Worm (Caenorhabditis elegans) whole organism, midembryonic: Measurements from ENCODE around the gene F13B12.1.

ENCODE experiments used
- T22C8.4 ChIP-seq: fragments of 200-800 bp; sonication (Bioruptor generic); IDR thresholded peaks from 2 replicates; pipeline ENCODE4 v1.3.6; 2022; ENCODE audit warnings: missing genetic modification characterization, missing compliant biosample characterization
- cog-1 ChIP-seq: sonication (generic microtip); optimal IDR thresholded peaks from 2 replicates; lab custom pipeline; 2016; ENCODE audit warnings: missing genetic modification characterization, missing compliant biosample characterization
- flt-1 ChIP-seq: fragments of 200-800 bp; sonication (Bioruptor generic); IDR thresholded peaks from 2 replicates; pipeline ENCODE4 v1.3.6; 2022; ENCODE audit warnings: missing genetic modification characterization, missing compliant biosample characterization
- klf-2 ChIP-seq: fragments of 200-800 bp; sonication (Bioruptor generic); conservative IDR thresholded peaks from 2 replicates; pipeline ENCODE4 v1.3.6; 2022; ENCODE audit warnings: missing genetic modification reagents, missing genetic modification characterization, missing compliant biosample characterization
- med-1 ChIP-seq: sonication (generic microtip); optimal IDR thresholded peaks from 2 replicates; lab custom pipeline; 2017; ENCODE audit warnings: missing genetic modification characterization, mild to moderate bottlenecking, missing compliant biosample characterization, antibody characterized with exemption, missing genetic modification reagents; ENCODE audit not compliant: insufficient read depth
- ref-1 ChIP-seq: fragments of 200-800 bp; sonication (Bioruptor generic); conservative IDR thresholded peaks from 2 replicates; pipeline ENCODE4 v1.3.6; 2022; ENCODE audit warnings: missing genetic modification reagents, missing genetic modification characterization, missing compliant biosample characterization
- tab-1 ChIP-seq: fragments of 200-800 bp; sonication (Bioruptor generic); IDR thresholded peaks from 2 replicates; pipeline ENCODE4 v1.3.6; 2022; ENCODE audit warnings: missing genetic modification characterization, missing compliant biosample characterization
- ztf-23 ChIP-seq: fragments of 200-800 bp; sonication (Bioruptor generic); IDR thresholded peaks from 2 replicates; pipeline ENCODE4 v1.3.6; 2022; ENCODE audit warnings: missing genetic modification reagents, missing genetic modification characterization, missing compliant biosample characterization
- ztf-29 ChIP-seq: fragments of 200-800 bp; sonication (Bioruptor generic); IDR thresholded peaks from 2 replicates; pipeline ENCODE4 v1.3.6; 2022; ENCODE audit warnings: missing genetic modification reagents, missing genetic modification characterization, missing compliant biosample characterization

F13B12.1 gene

ce11 chrIV:10430507-10430906 lies 6.1 kb upstream of the F13B12.1 start:
- TF ChIP-seq T22C8.4 (GFP tag; lab: Robert Waterston, UW) (no peak), cog-1 (tag; lab: Kevin White, UChicago) (no peak), klf-2 (GFP tag; lab: Robert Waterston, UW) (no peak), ztf-29 (no peak), med-1 (GFP tag; lab: Kevin White, UChicago) (no peak), tab-1 (GFP tag; lab: Robert Waterston, UW) (no peak), ztf-23 (no peak), ref-1 (GFP tag; lab: Robert Waterston, UW) (no peak), flt-1 (GFP tag; lab: Robert Waterston, UW) (no peak)

- TF ChIP-seq ref-1 (GFP tag; lab: Robert Waterston, UW) (no peak), tab-1 (GFP tag; lab: Robert Waterston, UW) (no peak), T22C8.4 (GFP tag; lab: Robert Waterston, UW) (no peak), ztf-23 (no peak), cog-1 (tag; lab: Kevin White, UChicago) (no peak), med-1 (GFP tag; lab: Kevin White, UChicago) (no peak), klf-2 (GFP tag; lab: Robert Waterston, UW) (no peak), ztf-29 (no peak), flt-1 (GFP tag; lab: Robert Waterston, UW) (no peak)
These were observed 4.7 kb upstream of the F13B12.1 start, which contains the start of gene F13B12.2 for ce11 chrIV:10429129-10429528. Gene F13B12.2, minus strand, starts transcription at chrIV:10429130.

DNA sequence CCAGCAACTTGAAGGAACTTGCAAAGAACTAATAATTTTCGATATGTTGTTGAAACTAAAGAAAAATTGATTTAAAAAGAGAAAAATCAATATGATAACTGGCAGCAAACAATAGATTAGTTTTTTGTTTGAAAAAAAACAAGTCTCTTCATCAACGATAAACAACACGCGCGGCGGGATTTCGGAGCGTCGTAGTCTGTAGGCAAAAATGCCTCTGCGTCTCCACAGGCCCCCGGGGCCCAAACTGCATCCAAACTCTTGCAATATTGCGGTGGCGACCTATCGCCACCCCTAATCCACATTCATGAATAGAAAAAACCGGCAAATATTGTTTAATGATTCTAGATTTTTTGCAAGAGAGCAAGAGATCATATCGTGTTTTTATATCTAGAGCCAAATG lies 694 bp upstream of the F13B12.1 start:
- TF ChIP-seq flt-1 (GFP tag; lab: Robert Waterston, UW) (no peak), tab-1 (GFP tag; lab: Robert Waterston, UW) (no peak), ref-1 (GFP tag; lab: Robert Waterston, UW) (no peak), ztf-23 (no peak), med-1 (GFP tag; lab: Kevin White, UChicago) (no peak), T22C8.4 (GFP tag; lab: Robert Waterston, UW) (no peak), cog-1 (tag; lab: Kevin White, UChicago) (no peak), ztf-29 (no peak), klf-2 (GFP tag; lab: Robert Waterston, UW) (no peak)

DNA sequence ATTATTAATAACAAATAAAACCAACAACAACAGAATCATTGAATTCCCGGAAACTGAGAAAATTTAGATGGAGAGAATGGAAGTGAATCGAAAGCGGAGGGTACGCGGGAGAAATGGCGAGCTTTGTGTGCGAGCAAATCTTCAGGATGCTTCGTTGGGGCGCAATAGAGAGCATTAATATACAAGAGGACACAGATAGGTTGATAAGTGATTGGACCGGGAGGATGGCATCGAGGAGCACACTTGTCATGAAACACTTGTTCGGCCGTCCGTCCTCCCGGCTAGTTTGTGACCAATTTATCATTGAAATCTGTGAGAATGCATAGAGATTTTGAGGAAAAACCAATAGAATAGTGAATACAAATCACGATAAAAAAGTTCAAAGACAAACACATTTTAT lies 2.2 kb downstream of the F13B12.1 start:
- TF ChIP-seq ztf-23: no peak
- TF ChIP-seq med-1 (GFP tag; lab: Kevin White, UChicago): no peak
- TF ChIP-seq tab-1 (GFP tag; lab: Robert Waterston, UW): no peak

DNA sequence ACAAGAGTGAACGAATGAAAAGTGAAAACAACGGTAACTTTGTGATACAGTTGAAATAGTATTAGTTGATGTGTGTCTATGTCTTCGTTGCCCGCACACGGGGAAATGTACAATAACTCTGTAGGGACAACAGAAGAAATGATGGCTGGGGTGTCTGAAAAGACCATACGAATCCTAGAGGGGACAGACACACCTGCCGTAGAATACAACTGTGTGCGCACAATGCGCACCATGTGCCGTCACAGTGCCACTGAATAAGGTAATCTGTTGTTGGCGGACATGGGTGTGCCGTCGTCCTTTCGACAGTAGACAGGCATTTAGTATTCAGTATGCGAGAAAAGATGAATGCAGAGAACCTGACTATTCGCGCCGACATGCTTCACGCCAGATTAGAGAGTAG lies 3.2 kb downstream of the F13B12.1 start:
- TF ChIP-seq ztf-23: no peak
- TF ChIP-seq flt-1 (GFP tag; lab: Robert Waterston, UW): no peak
- TF ChIP-seq ref-1 (GFP tag; lab: Robert Waterston, UW): no peak

- no peak for TF ChIP-seq med-1 (GFP tag; lab: Kevin White, UChicago)
- no peak for TF ChIP-seq ref-1 (GFP tag; lab: Robert Waterston, UW)
- no peak for TF ChIP-seq tab-1 (GFP tag; lab: Robert Waterston, UW)
- no peak for TF ChIP-seq flt-1 (GFP tag; lab: Robert Waterston, UW)
- no peak for TF ChIP-seq T22C8.4 (GFP tag; lab: Robert Waterston, UW)
- no peak for TF ChIP-seq ztf-23
- no peak for TF ChIP-seq klf-2 (GFP tag; lab: Robert Waterston, UW)
- TF ChIP-seq cog-1 (tag; lab: Kevin White, UChicago): no peak
- TF ChIP-seq ztf-29: no peak
These were observed 4.0 kb downstream of the F13B12.1 start for ce11 chrIV:10420440-10420839.

DNA sequence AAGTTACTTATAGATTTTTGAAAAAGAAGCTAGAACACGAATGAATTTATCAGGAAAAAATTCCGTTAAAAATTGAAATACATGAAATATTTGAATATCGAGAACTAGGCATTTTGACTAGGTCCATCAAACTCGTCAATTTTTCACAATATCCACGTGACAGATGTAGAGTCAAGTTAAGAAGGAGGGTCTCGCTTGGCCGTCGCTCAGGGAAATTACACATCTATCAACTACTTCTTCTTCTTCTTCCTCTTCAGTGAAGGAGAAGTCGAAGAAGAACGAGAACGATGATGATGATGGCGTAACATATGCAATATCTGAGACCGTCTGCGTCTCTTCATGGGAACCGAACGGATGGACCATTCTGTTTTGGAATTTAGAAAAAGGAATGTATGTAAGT lies 4.5 kb downstream of the F13B12.1 start:
- no peak for TF ChIP-seq flt-1 (GFP tag; lab: Robert Waterston, UW)
- TF ChIP-seq cog-1 (tag; lab: Kevin White, UChicago): no peak
- TF ChIP-seq klf-2 (GFP tag; lab: Robert Waterston, UW): no peak
- no peak for TF ChIP-seq tab-1 (GFP tag; lab: Robert Waterston, UW)
- TF ChIP-seq T22C8.4 (GFP tag; lab: Robert Waterston, UW): no peak
- TF ChIP-seq med-1 (GFP tag; lab: Kevin White, UChicago): no peak
- no peak for TF ChIP-seq ztf-23
- no peak for TF ChIP-seq ztf-29
- no peak for TF ChIP-seq ref-1 (GFP tag; lab: Robert Waterston, UW)

DNA sequence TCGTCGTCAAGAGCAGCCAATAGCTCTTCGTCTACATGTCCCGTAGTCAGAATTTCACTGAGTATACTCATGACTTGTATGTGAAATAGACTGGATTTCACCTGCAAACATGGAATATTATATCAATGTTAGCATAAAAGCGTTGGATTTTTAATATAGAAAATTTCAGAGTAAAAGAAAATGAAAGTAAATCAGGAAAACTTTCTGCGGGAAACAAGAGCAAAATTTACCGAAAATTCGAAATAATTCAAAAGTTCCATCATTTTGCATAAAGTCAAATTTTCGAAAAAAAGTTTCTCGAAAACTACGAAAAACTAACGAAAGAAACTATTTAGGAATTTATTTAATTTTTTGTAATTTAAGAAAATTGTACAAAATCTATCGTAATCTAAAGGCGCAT lies 6.7 kb downstream of the F13B12.1 start, which contains the start of gene F13B12.6:
Gene F13B12.6 (minus strand): TSS at position 101 of the 400 bp plus-strand sequence.
- TF ChIP-seq ztf-29 (no peak), cog-1 (tag; lab: Kevin White, UChicago) (no peak), ref-1 (GFP tag; lab: Robert Waterston, UW) (no peak), flt-1 (GFP tag; lab: Robert Waterston, UW) (no peak), med-1 (GFP tag; lab: Kevin White, UChicago) (no peak), ztf-23 (no peak), tab-1 (GFP tag; lab: Robert Waterston, UW) (no peak), T22C8.4 (GFP tag; lab: Robert Waterston, UW) (no peak), klf-2 (GFP tag; lab: Robert Waterston, UW) (no peak)

DNA sequence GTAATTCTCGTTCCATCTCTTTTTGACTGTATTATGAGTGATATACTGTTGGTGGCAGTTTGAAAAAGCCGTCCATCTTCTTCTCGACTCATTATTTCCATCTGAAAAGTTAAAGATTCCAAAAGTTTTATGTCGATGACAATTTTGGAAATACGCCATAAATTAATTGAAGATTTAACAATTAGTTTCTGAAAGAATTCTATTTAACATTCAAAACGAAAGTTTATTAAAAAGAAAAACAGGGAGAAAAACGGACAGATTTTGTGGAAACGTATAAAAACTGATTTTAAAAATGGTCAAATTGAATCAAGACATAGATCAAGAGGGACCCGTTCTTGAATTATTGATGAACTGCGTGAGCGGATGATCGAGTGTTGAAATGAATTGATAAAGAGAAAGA lies 10.6 kb downstream of the F13B12.1 start, which contains the start of gene R10H10.7:
Gene R10H10.7 (minus strand): TSS at position 101 of the 400 bp plus-strand sequence.
- no peak for TF ChIP-seq flt-1 (GFP tag; lab: Robert Waterston, UW)
- no peak for TF ChIP-seq klf-2 (GFP tag; lab: Robert Waterston, UW)
- no peak for TF ChIP-seq ztf-23
- no peak for TF ChIP-seq T22C8.4 (GFP tag; lab: Robert Waterston, UW)
- TF ChIP-seq tab-1 (GFP tag; lab: Robert Waterston, UW): no peak
- no peak for TF ChIP-seq ztf-29
- no peak for TF ChIP-seq med-1 (GFP tag; lab: Kevin White, UChicago)
- TF ChIP-seq ref-1 (GFP tag; lab: Robert Waterston, UW): no peak
- TF ChIP-seq cog-1 (tag; lab: Kevin White, UChicago): no peak

DNA sequence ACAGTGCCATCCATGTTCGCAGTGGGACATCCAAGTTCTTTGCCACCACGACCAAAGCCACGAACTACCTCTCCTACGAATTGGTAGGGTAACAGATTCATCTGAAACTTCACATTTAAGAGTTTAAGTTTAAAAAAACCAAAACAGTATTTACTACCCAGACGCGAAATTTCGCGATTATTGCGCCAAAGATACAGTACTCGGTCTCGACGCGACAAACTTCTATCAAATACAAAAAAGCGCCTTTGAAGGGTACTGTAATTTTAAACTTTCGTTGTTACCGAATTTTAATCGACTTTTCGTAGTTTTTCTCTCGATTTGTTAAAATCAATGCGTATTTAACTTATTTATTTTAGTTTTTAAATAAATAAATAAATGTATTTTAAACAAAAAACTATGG lies 15.1 kb downstream of the F13B12.1 start, which contains the start of gene rfk-1:
Gene rfk-1 (minus strand): TSS at position 101 of the 400 bp plus-strand sequence.
- TF ChIP-seq tab-1 (GFP tag; lab: Robert Waterston, UW) (no peak), med-1 (GFP tag; lab: Kevin White, UChicago) (no peak), flt-1 (GFP tag; lab: Robert Waterston, UW) (no peak), klf-2 (GFP tag; lab: Robert Waterston, UW) (no peak), cog-1 (tag; lab: Kevin White, UChicago) (no peak)
